Worm (Caenorhabditis elegans): ENCODE results near the gene ZK829.1.

DNA sequence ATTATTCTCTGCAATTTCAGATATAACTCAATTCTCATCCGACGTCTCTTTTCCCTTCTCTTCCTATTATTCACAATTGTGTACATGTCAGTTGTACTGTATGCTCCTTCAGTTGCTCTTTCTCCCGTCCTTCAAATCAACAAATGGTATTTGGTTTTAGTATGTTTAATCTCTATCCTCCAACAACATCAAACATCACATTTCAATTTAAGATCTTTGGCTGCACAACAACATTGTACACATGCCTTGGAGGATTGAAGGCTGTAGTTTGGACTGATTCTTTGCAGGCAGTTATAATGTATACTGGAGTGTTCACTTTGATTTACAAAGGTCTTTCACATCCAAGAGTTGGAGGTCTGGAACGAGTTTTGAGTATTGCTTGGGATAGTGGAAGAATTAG, 3.7 kb downstream of the ZK829.1 start:
- TF ChIP-seq nhr-237 (tag; optimal IDR thresholded peaks at IDR 0.05) (no peak), nhr-23 (tag; optimal IDR thresholded peaks at IDR 0.05) (no peak), crh-2 (tag; optimal IDR thresholded peaks at IDR 0.05) (no peak), nhr-77 (tag; optimal IDR thresholded peaks at IDR 0.05) (no peak), lin-13 (GFP tag; optimal IDR thresholded peaks at IDR 0.05) (no peak), nhr-6 (tag; optimal IDR thresholded peaks at IDR 0.05) (no peak), ztf-11 (tag; optimal IDR thresholded peaks at IDR 0.05) (no peak), elt-3 (tag; optimal IDR thresholded peaks at IDR 0.05) (no peak), nhr-129 (tag; optimal IDR thresholded peaks at IDR 0.05) (no peak)
